Fruit fly (Drosophila melanogaster) whole organism, embryonic: ENCODE results near the gene Rsph3.

ENCODE experiments used
- CG10321 ChIP-seq: fragments of 200-800 bp; sonication (Bioruptor generic); IDR thresholded peaks from 2 replicates; pipeline ENCODE4 v1.3.6; 2022; ENCODE audit warnings: missing biosample characterization, missing genetic modification characterization
- CG15479 ChIP-seq: fragments of 200-800 bp; sonication (Bioruptor generic); optimal IDR thresholded peaks from 3 replicates; lab custom pipeline; 2019; ENCODE audit warnings: missing biosample characterization, mild to moderate bottlenecking, missing genetic modification characterization, moderate library complexity
- CG1832 ChIP-seq: fragments of 200-800 bp; sonication (Bioruptor generic); optimal IDR thresholded peaks from 2 replicates; lab custom pipeline; 2017; ENCODE audit warnings: missing biosample characterization, mild to moderate bottlenecking, missing genetic modification characterization, inconsistent platforms
- CG6654 ChIP-seq: fragments of 200-800 bp; sonication (Bioruptor generic); optimal IDR thresholded peaks from 2 replicates; lab custom pipeline; 2017; ENCODE audit warnings: missing biosample characterization, mild to moderate bottlenecking, missing genetic modification characterization
- CG7271 ChIP-seq: fragments of 200-800 bp; sonication (Bioruptor generic); optimal IDR thresholded peaks from 2 replicates; lab custom pipeline; 2018; ENCODE audit warnings: missing biosample characterization, mild to moderate bottlenecking, missing genetic modification characterization, moderate library complexity
- D ChIP-seq, 2 experiments: fragments of 200-800 bp in 1 of 2; fragments of >200 bp in 1 of 2; sonication (Bioruptor generic) in 1 of 2; optimal IDR thresholded peaks; 2 replicates in 1 of 2; 3 replicates in 1 of 2; lab custom pipeline; 2017; ENCODE audit warnings: mild to moderate bottlenecking in 1 of 2, missing biosample characterization in 1 of 2, missing genetic modification characterization in 1 of 2, missing genetic modification reagents in 1 of 2
- Dip2 ChIP-seq: fragments of 200-800 bp; sonication (Bioruptor generic); IDR thresholded peaks from 2 replicates; pipeline ENCODE4 v1.3.6; 2022; ENCODE audit warnings: missing biosample characterization, missing genetic modification characterization
- Drgx ChIP-seq: fragments of 200-800 bp; sonication (Bioruptor generic); IDR thresholded peaks from 2 replicates; pipeline ENCODE4 v1.3.6; 2022; ENCODE audit warnings: missing biosample characterization, missing genetic modification characterization
- Elba2 ChIP-seq: fragments of 200-800 bp; sonication (Bioruptor generic); optimal IDR thresholded peaks from 3 replicates; lab custom pipeline; 2016; ENCODE audit warnings: missing biosample characterization, missing genetic modification characterization
- Ets65A ChIP-seq: fragments of 200-800 bp; sonication (Bioruptor generic); peaks from one replicate; lab custom pipeline; 2016; ENCODE audit warnings: missing biosample characterization, missing genetic modification characterization
- Hr39 ChIP-seq: fragments of >200 bp; optimal IDR thresholded peaks from 2 replicates; lab custom pipeline; 2017
- Med ChIP-seq: fragments of 200-800 bp; sonication (Bioruptor generic); peaks from one replicate; lab custom pipeline; 2016; ENCODE audit warnings: missing biosample characterization, missing genetic modification characterization, mild to moderate bottlenecking, inconsistent platforms, moderate library complexity
- Meics ChIP-seq: fragments of 200-800 bp; sonication (Bioruptor generic); optimal IDR thresholded peaks from 2 replicates; lab custom pipeline; 2017; ENCODE audit warnings: missing biosample characterization, mild to moderate bottlenecking, missing genetic modification characterization
- NfI ChIP-seq: fragments of 200-800 bp; sonication (Bioruptor generic); optimal IDR thresholded peaks from 3 replicates; lab custom pipeline; 2018; ENCODE audit warnings: missing biosample characterization, mild to moderate bottlenecking, missing genetic modification characterization, moderate library complexity
- Opbp ChIP-seq: fragments of 200-800 bp; sonication (Bioruptor generic); IDR thresholded peaks from 3 replicates; pipeline ENCODE4 v1.3.6; 2022; ENCODE audit warnings: missing biosample characterization, missing genetic modification characterization; ENCODE audit not compliant: partially characterized antibody
- Rfx ChIP-seq: fragments of 200-800 bp; sonication (Bioruptor generic); IDR thresholded peaks from 2 replicates; pipeline ENCODE4 v1.3.6; 2022; ENCODE audit warnings: missing biosample characterization, missing genetic modification characterization
- Stat92E ChIP-seq, 3 experiments: fragments of >200 bp in 2 of 3; fragments of 200-800 bp in 1 of 3; sonication (Bioruptor generic) in 1 of 3; optimal IDR thresholded peaks; 2 replicates each; lab custom pipeline; 2017 to 2019; ENCODE audit warnings: missing biosample characterization in 3 of 3, missing genetic modification characterization in 3 of 3, mild to moderate bottlenecking in 1 of 3, moderate library complexity in 1 of 3
- Taf1 ChIP-seq: fragments of 200-800 bp; sonication (Bioruptor generic); IDR thresholded peaks from 2 replicates; pipeline ENCODE4 v1.3.6; 2022; ENCODE audit warnings: missing biosample characterization, missing genetic modification characterization
- bbx ChIP-seq: fragments of 200-800 bp; sonication (Bioruptor generic); IDR thresholded peaks from 2 replicates; pipeline ENCODE4 v1.3.6; 2022; ENCODE audit warnings: missing biosample characterization, missing genetic modification characterization; ENCODE audit not compliant: partially characterized antibody
- cad ChIP-seq: fragments of >200 bp; optimal IDR thresholded peaks from 2 replicates; lab custom pipeline; 2017; ENCODE audit warnings: missing biosample characterization, missing genetic modification characterization
- chn ChIP-seq: fragments of 200-800 bp; sonication (Bioruptor generic); optimal IDR thresholded peaks from 2 replicates; lab custom pipeline; 2016; ENCODE audit warnings: missing biosample characterization, missing genetic modification characterization
- corto ChIP-seq: fragments of 200-800 bp; sonication (Bioruptor generic); optimal IDR thresholded peaks from 2 replicates; lab custom pipeline; 2016; ENCODE audit warnings: missing biosample characterization, mild to moderate bottlenecking, missing genetic modification characterization, moderate library complexity
- cwo ChIP-seq: fragments of 200-800 bp; sonication (Bioruptor generic); optimal IDR thresholded peaks from 3 replicates; lab custom pipeline; 2017; ENCODE audit warnings: missing biosample characterization, missing genetic modification characterization, mild to moderate bottlenecking, moderate library complexity, missing genetic modification reagents
- dysf ChIP-seq: fragments of 200-800 bp; sonication (Bioruptor generic); IDR thresholded peaks from 3 replicates; pipeline ENCODE4 v1.3.6; 2022; ENCODE audit warnings: missing biosample characterization, missing genetic modification characterization
- grau ChIP-seq: fragments of 200-800 bp; optimal IDR thresholded peaks from 3 replicates; lab custom pipeline; 2019; ENCODE audit warnings: missing biosample characterization, mild to moderate bottlenecking, missing genetic modification characterization, moderate library complexity
- grn ChIP-seq: fragments of 200-800 bp; sonication (Bioruptor generic); optimal IDR thresholded peaks from 3 replicates; lab custom pipeline; 2017; ENCODE audit warnings: missing biosample characterization, missing genetic modification characterization
- hbn ChIP-seq: fragments of 200-800 bp; sonication (Bioruptor generic); IDR thresholded peaks from 2 replicates; pipeline ENCODE4 v1.3.6; 2022; ENCODE audit warnings: missing biosample characterization, missing genetic modification characterization; ENCODE audit not compliant: partially characterized antibody
- ken ChIP-seq: fragments of 200-800 bp; sonication (Bioruptor generic); IDR thresholded peaks from 3 replicates; pipeline ENCODE4 v1.3.6; 2022; ENCODE audit warnings: missing biosample characterization, missing genetic modification characterization
- knrl ChIP-seq: fragments of 200-800 bp; sonication (Bioruptor generic); IDR thresholded peaks from 3 replicates; pipeline ENCODE4 v1.3.6; 2022; ENCODE audit warnings: missing biosample characterization, missing genetic modification characterization; ENCODE audit not compliant: partially characterized antibody
- lola ChIP-seq, 3 experiments: fragments of >200 bp in 2 of 3; fragments of 200-800 bp in 1 of 3; sonication (Bioruptor generic) in 1 of 3; optimal IDR thresholded peaks; 2 replicates each; lab custom pipeline; 2017 to 2019; ENCODE audit warnings: missing biosample characterization in 3 of 3, missing genetic modification characterization in 3 of 3, mild to moderate bottlenecking in 1 of 3, moderate library complexity in 1 of 3
- luna ChIP-seq: fragments of 200-800 bp; sonication (Bioruptor generic); optimal IDR thresholded peaks from 2 replicates; lab custom pipeline; 2016; ENCODE audit warnings: missing biosample characterization, missing genetic modification characterization
- nerfin-2 ChIP-seq: fragments of 200-800 bp; sonication (Bioruptor generic); IDR thresholded peaks from 2 replicates; pipeline ENCODE4 v1.3.6; 2022; ENCODE audit warnings: missing biosample characterization, missing genetic modification characterization; ENCODE audit not compliant: partially characterized antibody
- nmo ChIP-seq: fragments of 200-800 bp; sonication (Bioruptor generic); optimal IDR thresholded peaks from 2 replicates; lab custom pipeline; 2018; ENCODE audit warnings: missing biosample characterization, mild to moderate bottlenecking, missing genetic modification characterization, moderate library complexity
- phol ChIP-seq: fragments of 200-800 bp; sonication (Bioruptor generic); optimal IDR thresholded peaks from 3 replicates; lab custom pipeline; 2018; ENCODE audit warnings: missing biosample characterization, mild to moderate bottlenecking, missing genetic modification characterization, moderate library complexity
- sens ChIP-seq: fragments of 200-800 bp; sonication (Bioruptor generic); peaks from one replicate; lab custom pipeline; 2016; ENCODE audit warnings: missing biosample characterization, missing genetic modification characterization
- slbo ChIP-seq: fragments of 200-800 bp; sonication (Bioruptor generic); IDR thresholded peaks from 2 replicates; pipeline ENCODE4 v1.3.6; 2022; ENCODE audit warnings: missing biosample characterization, missing genetic modification characterization
- sna ChIP-seq: fragments of 200-800 bp; sonication (Bioruptor generic); IDR thresholded peaks from 2 replicates; pipeline ENCODE4 v1.3.6; 2022; ENCODE audit warnings: missing biosample characterization, missing genetic modification characterization; ENCODE audit not compliant: partially characterized antibody
- tll ChIP-seq, 2 experiments: fragments of 200-800 bp in 1 of 2; fragments of >200 bp in 1 of 2; sonication (Bioruptor generic) in 1 of 2; optimal IDR thresholded peaks; 2 replicates each; lab custom pipeline; 2017 to 2019; ENCODE audit warnings: missing biosample characterization in 2 of 2, missing genetic modification characterization in 2 of 2, mild to moderate bottlenecking in 1 of 2, moderate library complexity in 1 of 2
- usp ChIP-seq: fragments of >200 bp; optimal IDR thresholded peaks from 2 replicates; lab custom pipeline; 2017; ENCODE audit warnings: missing biosample characterization, missing genetic modification characterization
- vvl ChIP-seq: fragments of 200-800 bp; sonication (Bioruptor generic); IDR thresholded peaks from 2 replicates; pipeline ENCODE4 v1.3.6; 2022; ENCODE audit warnings: missing biosample characterization, missing genetic modification characterization
- zen ChIP-seq: fragments of 200-800 bp; sonication (Bioruptor generic); optimal IDR thresholded peaks from 3 replicates; lab custom pipeline; 2018; ENCODE audit warnings: missing biosample characterization, mild to moderate bottlenecking, missing genetic modification characterization, moderate library complexity
- zfh1 ChIP-seq: fragments of 200-800 bp; sonication (Bioruptor generic); IDR thresholded peaks from 3 replicates; pipeline ENCODE4 v1.3.6; 2022; ENCODE audit warnings: missing biosample characterization, missing genetic modification characterization

Gene Rsph3

DNA sequence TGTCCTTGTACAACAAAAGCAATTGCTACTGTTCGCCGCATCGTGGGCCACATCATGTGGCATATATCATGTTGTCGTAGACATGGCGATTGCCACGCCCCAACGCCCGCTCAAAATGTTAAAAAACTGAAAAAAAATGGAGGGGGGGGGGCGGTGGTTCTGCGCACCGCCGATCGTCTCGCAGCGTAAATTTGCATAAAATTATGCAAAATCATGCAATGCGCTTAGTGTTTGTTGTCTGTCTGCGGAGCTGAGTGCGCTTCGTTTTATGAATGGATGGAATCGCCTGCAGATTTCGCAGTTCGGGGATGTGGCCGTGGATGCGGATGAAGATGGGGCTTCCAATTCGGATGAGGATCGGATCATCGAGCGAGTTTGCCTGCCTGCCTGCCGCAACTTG lies 8.8 kb upstream of the Rsph3 start:
- peak; percentile 57 for TF ChIP-seq Ets65A (GFP tag; lab: Kevin White, UChicago)
- no peak for TF ChIP-seq zfh1
- peak; percentile 79 for TF ChIP-seq vvl (GFP tag; lab: Robert Waterston, UW)
- TF ChIP-seq, all 482 proteins: peak for 2

DNA sequence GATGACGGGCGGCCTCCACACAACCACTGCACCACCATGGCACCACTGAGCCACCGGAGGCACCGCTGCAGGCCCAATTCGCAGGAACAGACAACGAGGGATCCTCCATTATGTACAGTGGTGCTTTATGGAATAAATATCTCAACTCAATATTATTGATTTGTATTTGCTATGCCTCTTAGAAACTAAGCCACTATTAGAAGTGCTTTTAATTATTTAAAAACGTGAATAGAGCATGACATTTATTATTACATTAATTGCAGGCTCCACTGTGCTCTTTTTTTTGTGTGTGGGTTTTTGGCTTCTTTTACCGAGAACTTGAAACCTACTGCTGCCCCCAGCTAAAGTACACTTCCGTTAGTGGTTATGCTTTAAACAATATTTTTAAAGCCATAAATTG lies 8.2 kb upstream of the Rsph3 start:
- TF ChIP-seq Drgx, result peak; percentile 30; the same call in 1 of the 2 replicates
- no peak for TF ChIP-seq corto (GFP tag; lab: Kevin White, UChicago)
- TF ChIP-seq CG10321 (GFP tag; lab: Robert Waterston, UW), result no peak
- no peak for TF ChIP-seq Rfx
- TF ChIP-seq Hr39, result no peak
- peak; percentile 20 for TF ChIP-seq sens
- TF ChIP-seq usp, result no peak
- TF ChIP-seq CG7271 (tag; lab: Kevin White, UChicago), result no peak
- no peak for TF ChIP-seq hbn (GFP tag; lab: Robert Waterston, UW)
- TF ChIP-seq Med (GFP tag; lab: Kevin White, UChicago), result peak; percentile 30
- TF ChIP-seq bbx (GFP tag; lab: Robert Waterston, UW), result no peak
- TF ChIP-seq nmo (GFP tag; lab: Kevin White, UChicago), result no peak
- TF ChIP-seq Dip2 (GFP tag; lab: Robert Waterston, UW), result no peak
- TF ChIP-seq sna (GFP tag; lab: Robert Waterston, UW), result no peak

DNA sequence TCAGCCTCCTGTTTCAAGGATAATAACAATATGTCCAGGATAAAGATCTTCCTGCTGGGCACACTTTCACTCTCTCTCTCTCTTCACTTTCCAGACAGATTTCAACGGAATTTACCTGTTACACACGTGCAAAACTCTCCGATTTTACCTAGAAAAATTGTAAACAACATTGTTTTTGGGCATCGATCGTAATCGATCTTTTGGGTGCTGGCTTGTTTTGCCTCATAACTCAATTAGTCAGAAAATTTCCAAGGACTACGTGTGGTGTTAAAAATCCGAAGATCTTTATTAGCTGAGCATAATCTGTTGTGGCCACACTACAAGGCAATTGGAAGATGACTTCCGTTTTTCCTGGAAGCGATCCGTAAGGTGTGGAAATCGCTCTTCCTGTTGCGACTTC lies 4.1 kb upstream of the Rsph3 start:
- TF ChIP-seq ken (GFP tag; lab: Robert Waterston, UW), result no peak
- peak; percentile 93 for TF ChIP-seq zen
- TF ChIP-seq tll (GFP tag; optimal IDR thresholded peaks at IDR 0.05; lab: Kevin White, UChicago), result peak in 1 of 2 experiments; percentile 96
- TF ChIP-seq nmo (GFP tag; lab: Kevin White, UChicago), result no peak
- TF ChIP-seq CG6654 (GFP tag; lab: Kevin White, UChicago), result no peak
- peak; percentile 41 for TF ChIP-seq grn (GFP tag; lab: Kevin White, UChicago)
- peak; percentile 66 for TF ChIP-seq cad
- no peak for TF ChIP-seq phol (tag; lab: Kevin White, UChicago)
- peak in 1 of 3 experiments; percentile 67 for TF ChIP-seq Stat92E (GFP tag; optimal IDR thresholded peaks at IDR 0.05; lab: Kevin White, UChicago)
- TF ChIP-seq NfI, result no peak
- TF ChIP-seq D (optimal IDR thresholded peaks at IDR 0.05; lab: Kevin White, UChicago), result peak; percentile 41
- no peak for TF ChIP-seq D (GFP tag; optimal IDR thresholded peaks at IDR 0.05; lab: Kevin White, UChicago)
- no peak for TF ChIP-seq nerfin-2 (GFP tag; lab: Robert Waterston, UW)
- TF ChIP-seq CG15479 (GFP tag; lab: Kevin White, UChicago), result peak; percentile 71
- no peak for TF ChIP-seq CG1832 (GFP tag; lab: Kevin White, UChicago)
- no peak for TF ChIP-seq grau (tag; lab: Kevin White, UChicago)
- no peak for TF ChIP-seq knrl (GFP tag; lab: Robert Waterston, UW)
- TF ChIP-seq dysf (GFP tag; lab: Robert Waterston, UW), result no peak

DNA sequence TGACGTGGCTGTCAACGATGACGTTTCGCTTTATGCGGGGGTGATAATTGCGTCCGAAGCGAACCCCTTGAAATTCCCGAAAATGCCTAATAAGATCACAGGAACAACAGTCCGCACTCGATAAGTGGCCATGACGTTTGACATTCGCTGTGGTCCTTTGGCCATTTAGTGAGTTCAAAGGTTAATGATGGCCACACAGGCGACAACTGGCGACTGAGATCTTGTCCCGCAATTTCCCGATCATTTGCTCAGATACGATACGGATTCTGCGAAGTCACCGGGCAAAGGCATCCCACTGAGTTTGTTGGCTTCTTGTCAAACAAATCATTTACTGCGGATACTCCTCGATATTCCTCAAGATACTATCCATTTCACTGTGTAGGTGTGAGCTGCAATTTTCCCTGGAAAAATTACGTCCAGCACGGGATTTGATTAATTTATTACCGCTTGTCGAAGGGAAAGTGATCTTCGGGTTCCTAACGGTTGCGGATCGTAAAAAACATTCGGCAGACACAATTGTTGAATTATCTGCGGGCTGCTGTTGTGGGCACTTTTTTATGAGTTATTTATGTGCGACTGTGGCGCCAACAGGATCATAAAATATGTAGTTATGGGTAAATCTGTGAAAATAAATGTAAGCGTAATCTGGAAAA lies 1.6 kb upstream of the Rsph3 start:
- TF ChIP-seq slbo (no peak), zen (peak; percentile 92), tll (GFP tag; optimal IDR thresholded peaks at IDR 0.05; lab: Kevin White, UChicago) (peak in 1 of 2 experiments; percentile 75), Taf1 (GFP tag; lab: Robert Waterston, UW) (no peak), cwo (no peak), chn (GFP tag; lab: Kevin White, UChicago) (no peak), cad (peak; percentile 81), grau (tag; lab: Kevin White, UChicago) (peak; percentile 15), Opbp (GFP tag; lab: Robert Waterston, UW) (no peak), lola (GFP tag; optimal IDR thresholded peaks at IDR 0.05; lab: Kevin White, UChicago) (no peak), Meics (GFP tag; lab: Kevin White, UChicago) (no peak), D (optimal IDR thresholded peaks at IDR 0.05; lab: Kevin White, UChicago) (peak; percentile 17), D (GFP tag; optimal IDR thresholded peaks at IDR 0.05; lab: Kevin White, UChicago) (no peak), Elba2 (GFP tag; lab: Kevin White, UChicago) (peak; percentile 64), luna (GFP tag; lab: Kevin White, UChicago) (no peak)
- TF ChIP-seq, all 482 proteins: peak for 6
